Fruit fly (Drosophila melanogaster) whole organism, embryonic: ENCODE data around the gene CG3071.

Experiments
- Adf1 ChIP-seq: fragments of 200-800 bp; sonication (Bioruptor generic); IDR thresholded peaks from 2 replicates; pipeline ENCODE4 v1.3.6; 2022; ENCODE audit warnings: missing biosample characterization, missing genetic modification characterization
- Blimp-1 ChIP-seq: fragments of 200-800 bp; sonication (Bioruptor generic); optimal IDR thresholded peaks from 3 replicates; lab custom pipeline; 2018; ENCODE audit warnings: missing biosample characterization, missing genetic modification characterization, mild to moderate bottlenecking, moderate library complexity, missing genetic modification reagents
- CG10209 ChIP-seq: fragments of 200-800 bp; sonication (Bioruptor generic); optimal IDR thresholded peaks from 3 replicates; lab custom pipeline; 2017; ENCODE audit warnings: missing biosample characterization, mild to moderate bottlenecking, missing genetic modification characterization, missing genetic modification reagents
- CG11085 ChIP-seq: fragments of 200-800 bp; sonication (Bioruptor generic); IDR thresholded peaks from 2 replicates; pipeline ENCODE4 v1.3.6; 2022; ENCODE audit warnings: missing biosample characterization, missing genetic modification characterization
- CG11398 ChIP-seq: fragments of 200-800 bp; sonication (Bioruptor generic); optimal IDR thresholded peaks from 2 replicates; lab custom pipeline; 2016; ENCODE audit warnings: missing biosample characterization, missing genetic modification characterization
- CG11723 ChIP-seq: fragments of 200-800 bp; sonication (Bioruptor generic); optimal IDR thresholded peaks from 2 replicates; lab custom pipeline; 2017; ENCODE audit warnings: missing biosample characterization, mild to moderate bottlenecking, missing genetic modification characterization
- CG1233 ChIP-seq: fragments of 200-800 bp; sonication (Bioruptor generic); optimal IDR thresholded peaks from 4 replicates; lab custom pipeline; 2018; ENCODE audit warnings: missing biosample characterization, mild to moderate bottlenecking, missing genetic modification characterization
- CG12769 ChIP-seq: fragments of 200-800 bp; sonication (Bioruptor generic); optimal IDR thresholded peaks from 2 replicates; lab custom pipeline; 2019; ENCODE audit warnings: missing biosample characterization, mild to moderate bottlenecking, missing genetic modification characterization, moderate library complexity
- CG14014 ChIP-seq: fragments of 200-800 bp; sonication (Bioruptor generic); IDR thresholded peaks from 2 replicates; pipeline ENCODE4 v1.3.6; 2022; ENCODE audit warnings: missing biosample characterization, missing genetic modification characterization
- CG14710 ChIP-seq: fragments of 200-800 bp; sonication (Bioruptor generic); optimal IDR thresholded peaks from 3 replicates; lab custom pipeline; 2019; ENCODE audit warnings: missing biosample characterization, mild to moderate bottlenecking, missing genetic modification characterization, moderate library complexity
- CG15269 ChIP-seq: fragments of 200-800 bp; sonication (Bioruptor generic); optimal IDR thresholded peaks from 2 replicates; lab custom pipeline; 2018; ENCODE audit warnings: missing biosample characterization, mild to moderate bottlenecking, missing genetic modification characterization, moderate library complexity
- CG17612 ChIP-seq: fragments of 200-800 bp; sonication (Bioruptor generic); IDR thresholded peaks from 2 replicates; pipeline ENCODE4 v1.3.6; 2022; ENCODE audit warnings: missing biosample characterization, missing genetic modification characterization
- CG18599 ChIP-seq: fragments of 200-800 bp; sonication (Bioruptor generic); optimal IDR thresholded peaks from 3 replicates; lab custom pipeline; 2017; ENCODE audit warnings: missing biosample characterization, missing genetic modification characterization, mild to moderate bottlenecking, moderate library complexity, missing genetic modification reagents
- CG2889 ChIP-seq: fragments of 200-800 bp; sonication (Bioruptor generic); IDR thresholded peaks from 3 replicates; pipeline ENCODE4 v1.3.6; 2022; ENCODE audit warnings: missing biosample characterization, missing genetic modification characterization
- CG30403 ChIP-seq: fragments of 200-800 bp; sonication (Bioruptor generic); optimal IDR thresholded peaks from 3 replicates; lab custom pipeline; 2016; ENCODE audit warnings: missing biosample characterization, missing genetic modification characterization
- CG3281 ChIP-seq: fragments of 200-800 bp; sonication (Bioruptor generic); optimal IDR thresholded peaks from 3 replicates; lab custom pipeline; 2017; ENCODE audit warnings: missing biosample characterization, mild to moderate bottlenecking, missing genetic modification characterization
- CG42726 ChIP-seq: fragments of 200-800 bp; sonication (Bioruptor generic); IDR thresholded peaks from 2 replicates; pipeline ENCODE4 v1.3.6; 2022; ENCODE audit warnings: missing biosample characterization, missing genetic modification characterization; ENCODE audit not compliant: partially characterized antibody
- CG7745 ChIP-seq: fragments of 200-800 bp; sonication (Bioruptor generic); optimal IDR thresholded peaks from 2 replicates; lab custom pipeline; 2018; ENCODE audit warnings: missing biosample characterization, mild to moderate bottlenecking, missing genetic modification characterization, moderate library complexity
- CG7987 ChIP-seq: fragments of 200-800 bp; sonication (Bioruptor generic); optimal IDR thresholded peaks from 2 replicates; lab custom pipeline; 2018; ENCODE audit warnings: missing biosample characterization, mild to moderate bottlenecking, missing genetic modification characterization, moderate library complexity
- Dad ChIP-seq: fragments of 200-800 bp; sonication (Bioruptor generic); optimal IDR thresholded peaks from 3 replicates; lab custom pipeline; 2016; ENCODE audit warnings: missing biosample characterization, missing genetic modification characterization
- HLH4C ChIP-seq: fragments of 200-800 bp; sonication (Bioruptor generic); IDR thresholded peaks from 3 replicates; pipeline ENCODE4 v1.3.6; 2022; ENCODE audit warnings: missing biosample characterization, missing genetic modification characterization; ENCODE audit not compliant: partially characterized antibody
- Hand ChIP-seq: fragments of 200-800 bp; sonication (Bioruptor generic); optimal IDR thresholded peaks from 2 replicates; lab custom pipeline; 2017; ENCODE audit warnings: mild to moderate bottlenecking, missing biosample characterization, missing genetic modification reagents, missing genetic modification characterization
- HmgD ChIP-seq: fragments of 200-800 bp; sonication (Bioruptor generic); optimal IDR thresholded peaks from 3 replicates; lab custom pipeline; 2016; ENCODE audit warnings: missing biosample characterization, missing genetic modification characterization
- Hmr ChIP-seq: fragments of 200-800 bp; sonication (Bioruptor generic); optimal IDR thresholded peaks from 3 replicates; lab custom pipeline; 2017; ENCODE audit warnings: mild to moderate bottlenecking, missing biosample characterization, missing genetic modification reagents, missing genetic modification characterization
- Hsf ChIP-seq: fragments of 200-800 bp; sonication (Bioruptor generic); optimal IDR thresholded peaks from 3 replicates; lab custom pipeline; 2016; ENCODE audit warnings: missing biosample characterization, missing genetic modification characterization
- Med ChIP-seq: fragments of 200-800 bp; sonication (Bioruptor generic); peaks from one replicate; lab custom pipeline; 2016; ENCODE audit warnings: missing biosample characterization, missing genetic modification characterization, mild to moderate bottlenecking, inconsistent platforms, moderate library complexity
- Nf-YC ChIP-seq: fragments of 200-800 bp; optimal IDR thresholded peaks from 3 replicates; lab custom pipeline; 2019; ENCODE audit warnings: missing biosample characterization, mild to moderate bottlenecking, missing genetic modification characterization, moderate library complexity
- Oli ChIP-seq: fragments of 200-800 bp; sonication (Bioruptor generic); optimal IDR thresholded peaks from 2 replicates; lab custom pipeline; 2018; ENCODE audit warnings: missing biosample characterization, mild to moderate bottlenecking, missing genetic modification characterization, moderate library complexity
- Sry-δ ChIP-seq: fragments of 200-800 bp; sonication (Bioruptor generic); optimal IDR thresholded peaks from 2 replicates; lab custom pipeline; 2016; ENCODE audit warnings: missing biosample characterization, missing genetic modification characterization
- ash1 ChIP-seq: fragments of 200-800 bp; sonication (Bioruptor generic); optimal IDR thresholded peaks from 2 replicates; lab custom pipeline; 2018; ENCODE audit warnings: missing biosample characterization, mild to moderate bottlenecking, missing genetic modification characterization
- cad ChIP-seq: fragments of >200 bp; optimal IDR thresholded peaks from 2 replicates; lab custom pipeline; 2017; ENCODE audit warnings: missing biosample characterization, missing genetic modification characterization
- chinmo ChIP-seq: fragments of 200-800 bp; sonication (Bioruptor generic); IDR thresholded peaks from 4 replicates; pipeline ENCODE4 v1.3.6; 2022; ENCODE audit warnings: missing biosample characterization, missing genetic modification characterization; ENCODE audit not compliant: partially characterized antibody
- emc ChIP-seq: fragments of 200-800 bp; sonication (Bioruptor generic); optimal IDR thresholded peaks from 2 replicates; lab custom pipeline; 2016; ENCODE audit warnings: missing biosample characterization, missing genetic modification characterization
- exex ChIP-seq: fragments of 200-800 bp; sonication (Bioruptor generic); optimal IDR thresholded peaks from 4 replicates; lab custom pipeline; 2018; ENCODE audit warnings: missing biosample characterization, mild to moderate bottlenecking, missing genetic modification characterization, moderate library complexity
- fd3F ChIP-seq: fragments of 200-800 bp; sonication (Bioruptor generic); optimal IDR thresholded peaks from 2 replicates; lab custom pipeline; 2018; ENCODE audit warnings: missing biosample characterization, mild to moderate bottlenecking, missing genetic modification characterization, moderate library complexity
- ftz-f1 ChIP-seq: fragments of 200-800 bp; sonication (Bioruptor generic); optimal IDR thresholded peaks from 2 replicates; lab custom pipeline; 2016; ENCODE audit warnings: missing biosample characterization, missing genetic modification characterization
- gt ChIP-seq: fragments of 200-800 bp; sonication (Bioruptor generic); IDR thresholded peaks from 2 replicates; pipeline ENCODE4 v1.3.6; 2022; ENCODE audit warnings: missing biosample characterization, missing genetic modification characterization
- jigr1 ChIP-seq: fragments of 200-800 bp; sonication (Bioruptor generic); IDR thresholded peaks from 3 replicates; pipeline ENCODE4 v1.3.6; 2022; ENCODE audit warnings: missing biosample characterization, missing genetic modification characterization
- mld ChIP-seq: fragments of 200-800 bp; sonication (Bioruptor generic); IDR thresholded peaks from 3 replicates; pipeline ENCODE4 v1.3.6; 2022; ENCODE audit warnings: missing biosample characterization, missing genetic modification characterization; ENCODE audit not compliant: partially characterized antibody
- onecut ChIP-seq: fragments of 200-800 bp; sonication (Bioruptor generic); IDR thresholded peaks from 2 replicates; pipeline ENCODE4 v1.3.6; 2022; ENCODE audit warnings: missing biosample characterization, missing genetic modification characterization
- repo ChIP-seq: fragments of 200-800 bp; sonication (Bioruptor generic); optimal IDR thresholded peaks from 2 replicates; lab custom pipeline; 2016; ENCODE audit warnings: missing biosample characterization, missing genetic modification characterization
- salm ChIP-seq: fragments of 200-800 bp; sonication (Bioruptor generic); optimal IDR thresholded peaks from 2 replicates; lab custom pipeline; 2018; ENCODE audit warnings: missing biosample characterization, mild to moderate bottlenecking, missing genetic modification characterization
- ssp ChIP-seq: fragments of 200-800 bp; sonication (Bioruptor generic); IDR thresholded peaks from 2 replicates; pipeline ENCODE4 v1.3.6; 2022; ENCODE audit warnings: missing biosample characterization, missing genetic modification characterization
- trh ChIP-seq: fragments of 200-800 bp; sonication (Bioruptor generic); optimal IDR thresholded peaks from 2 replicates; lab custom pipeline; 2016; ENCODE audit warnings: missing biosample characterization, missing genetic modification characterization
- unpg ChIP-seq: fragments of 200-800 bp; sonication (Bioruptor generic); optimal IDR thresholded peaks from 3 replicates; lab custom pipeline; 2018; ENCODE audit warnings: missing biosample characterization, mild to moderate bottlenecking, missing genetic modification characterization, moderate library complexity
- usp ChIP-seq: fragments of >200 bp; optimal IDR thresholded peaks from 2 replicates; lab custom pipeline; 2017; ENCODE audit warnings: missing biosample characterization, missing genetic modification characterization
- wdn ChIP-seq: fragments of 200-800 bp; sonication (Bioruptor generic); IDR thresholded peaks from 2 replicates; pipeline ENCODE4 v1.3.6; 2022; ENCODE audit warnings: missing biosample characterization, missing genetic modification characterization
- wek ChIP-seq: fragments of 200-800 bp; sonication (Bioruptor generic); optimal IDR thresholded peaks from 3 replicates; lab custom pipeline; 2018; ENCODE audit warnings: missing biosample characterization, mild to moderate bottlenecking, missing genetic modification characterization, moderate library complexity

CG3071 gene

dm6 chrX:2300293-2301068 lies 37.8 kb downstream of the CG3071 start (continued):
- peak; percentile 92 for TF ChIP-seq Hsf (GFP tag; lab: Kevin White, UChicago)
- TF ChIP-seq CG3281: peak; percentile 88
- TF ChIP-seq Hand (GFP tag; lab: Kevin White, UChicago): peak; percentile 90
- TF ChIP-seq wdn (GFP tag; lab: Robert Waterston, UW): peak; percentile 95
- peak; percentile 90 for TF ChIP-seq Blimp-1 (GFP tag; lab: Kevin White, UChicago)
- peak; percentile 94 for TF ChIP-seq CG11398 (GFP tag; lab: Kevin White, UChicago)
- TF ChIP-seq ash1 (GFP tag; lab: Kevin White, UChicago): peak; percentile 63
- peak; percentile 92 for TF ChIP-seq salm
- TF ChIP-seq usp: no peak
- peak; percentile 74 for TF ChIP-seq HmgD
- TF ChIP-seq chinmo (GFP tag; lab: Robert Waterston, UW): peak; percentile 74; the same call in 2 of the 4 replicates
- TF ChIP-seq Dad (GFP tag; lab: Kevin White, UChicago): peak; percentile 93
- peak; percentile 90 for TF ChIP-seq ssp (GFP tag; lab: Robert Waterston, UW)
- TF ChIP-seq Adf1 (GFP tag; lab: Robert Waterston, UW): peak; percentile 93
- peak; percentile 95 for TF ChIP-seq CG2889 (GFP tag; lab: Robert Waterston, UW)
- TF ChIP-seq Med (GFP tag; lab: Kevin White, UChicago): peak; percentile 99
- peak; percentile 92 for TF ChIP-seq gt
- peak; percentile 56 for TF ChIP-seq Sry-δ (GFP tag; lab: Kevin White, UChicago)
- no peak for TF ChIP-seq cad (GFP tag; lab: Kevin White, UChicago)
- TF ChIP-seq CG7745 (tag; lab: Kevin White, UChicago): peak; percentile 39
- TF ChIP-seq CG11723 (GFP tag; lab: Kevin White, UChicago): peak; percentile 92
- peak; percentile 90 for TF ChIP-seq wek (GFP tag; lab: Kevin White, UChicago)
- TF ChIP-seq fd3F: peak; percentile 94
- peak; percentile 35 for TF ChIP-seq ftz-f1
- peak; percentile 90 for TF ChIP-seq CG11085 (GFP tag; lab: Robert Waterston, UW)
- TF ChIP-seq CG1233 (GFP tag; lab: Kevin White, UChicago): peak; percentile 92
- peak; percentile 97 for TF ChIP-seq Hmr (GFP tag; lab: Kevin White, UChicago)
- TF ChIP-seq CG14014 (GFP tag; lab: Robert Waterston, UW): peak; percentile 96
- peak; percentile 97 for TF ChIP-seq unpg (GFP tag; lab: Kevin White, UChicago)
- TF ChIP-seq CG14710 (tag; lab: Kevin White, UChicago): peak; percentile 81
- no peak for TF ChIP-seq mld
- no peak for TF ChIP-seq HLH4C (GFP tag; lab: Robert Waterston, UW)
- TF ChIP-seq emc (GFP tag; lab: Kevin White, UChicago): peak; percentile 79
- TF ChIP-seq CG42726 (GFP tag; lab: Robert Waterston, UW): 0 out of 2 replicates have a peak, but pooled peaks have one; percentile 25
- peak; percentile 71 for TF ChIP-seq repo (GFP tag; lab: Kevin White, UChicago)
- peak; percentile 88 for TF ChIP-seq CG7987
- TF ChIP-seq CG30403: peak; percentile 90
- TF ChIP-seq CG10209: peak; percentile 95
- TF ChIP-seq exex (tag; lab: Kevin White, UChicago): peak; percentile 58
- peak; percentile 97 for TF ChIP-seq Oli (tag; lab: Kevin White, UChicago)
- TF ChIP-seq CG17612: peak; percentile 91
- TF ChIP-seq onecut (GFP tag; lab: Robert Waterston, UW): peak; percentile 94
- peak; percentile 81 for TF ChIP-seq trh (GFP tag; lab: Kevin White, UChicago)
- peak; percentile 94 for TF ChIP-seq jigr1 (GFP tag; lab: Robert Waterston, UW)
- TF ChIP-seq Nf-YC (tag; lab: Kevin White, UChicago): peak; percentile 63
- peak; percentile 97 for TF ChIP-seq CG15269 (tag; lab: Kevin White, UChicago)
- peak; percentile 99 for TF ChIP-seq CG12769 (tag; lab: Kevin White, UChicago)
- peak; percentile 94 for TF ChIP-seq CG18599 (GFP tag; lab: Kevin White, UChicago)
